Fruit fly (Drosophila melanogaster) whole organism, prepupa: ENCODE measurements around the gene ClpP.

Source experiments
- CG10669 ChIP-seq: fragments of 200-800 bp; sonication (Bioruptor generic); optimal IDR thresholded peaks from 3 replicates; lab custom pipeline; 2018; ENCODE audit warnings: missing biosample characterization, mild to moderate bottlenecking, missing genetic modification characterization, moderate library complexity
- CG1621 ChIP-seq: fragments of 200-800 bp; sonication (Bioruptor generic); optimal IDR thresholded peaks from 3 replicates; lab custom pipeline; 2018; ENCODE audit warnings: missing biosample characterization, mild to moderate bottlenecking, missing genetic modification characterization
- CG32006 ChIP-seq: fragments of 200-800 bp; sonication (Bioruptor generic); optimal IDR thresholded peaks from 3 replicates; lab custom pipeline; 2017; ENCODE audit warnings: missing biosample characterization, mild to moderate bottlenecking, missing genetic modification characterization
- CG3919 ChIP-seq: fragments of 200-800 bp; sonication (Bioruptor generic); optimal IDR thresholded peaks from 3 replicates; lab custom pipeline; 2016; ENCODE audit warnings: missing biosample characterization, missing genetic modification characterization
- CG9139 ChIP-seq: fragments of 200-800 bp; sonication (Bioruptor generic); optimal IDR thresholded peaks from 3 replicates; lab custom pipeline; 2017; ENCODE audit warnings: missing biosample characterization, mild to moderate bottlenecking, missing genetic modification characterization
- Eip75B ChIP-seq: fragments of 200-800 bp; sonication (Bioruptor generic); optimal IDR thresholded peaks from 3 replicates; lab custom pipeline; 2016; ENCODE audit warnings: missing biosample characterization, missing genetic modification characterization
- Eip78C ChIP-seq: fragments of 200-800 bp; sonication (Bioruptor generic); peaks from one replicate; lab custom pipeline; 2016; ENCODE audit warnings: missing biosample characterization, missing genetic modification characterization
- Gug ChIP-seq: fragments of 200-800 bp; sonication (Bioruptor generic); IDR thresholded peaks from 2 replicates; pipeline ENCODE4 v1.3.6; 2022; ENCODE audit warnings: missing biosample characterization, missing genetic modification characterization
- Hr4 ChIP-seq: fragments of 200-800 bp; sonication (Bioruptor generic); optimal IDR thresholded peaks from 3 replicates; lab custom pipeline; 2016; ENCODE audit warnings: missing biosample characterization, missing genetic modification characterization
- Lpt ChIP-seq: fragments of 200-800 bp; sonication (Bioruptor generic); optimal IDR thresholded peaks from 3 replicates; lab custom pipeline; 2016; ENCODE audit warnings: missing biosample characterization, missing genetic modification characterization
- OdsH ChIP-seq: fragments of 200-800 bp; sonication (Bioruptor generic); optimal IDR thresholded peaks from 3 replicates; lab custom pipeline; 2016; ENCODE audit warnings: missing biosample characterization, missing genetic modification characterization
- acj6 ChIP-seq: fragments of 200-800 bp; sonication (Bioruptor generic); optimal IDR thresholded peaks from 3 replicates; lab custom pipeline; 2016; ENCODE audit warnings: missing biosample characterization, missing genetic modification characterization
- cyc ChIP-seq: fragments of 200-800 bp; sonication (Bioruptor generic); optimal IDR thresholded peaks from 3 replicates; lab custom pipeline; 2016; ENCODE audit warnings: missing biosample characterization, missing genetic modification characterization
- eg ChIP-seq: fragments of 200-800 bp; sonication (Bioruptor generic); IDR thresholded peaks from 3 replicates; pipeline ENCODE4 v1.3.6; 2022; ENCODE audit warnings: missing biosample characterization, missing genetic modification characterization

DNA sequence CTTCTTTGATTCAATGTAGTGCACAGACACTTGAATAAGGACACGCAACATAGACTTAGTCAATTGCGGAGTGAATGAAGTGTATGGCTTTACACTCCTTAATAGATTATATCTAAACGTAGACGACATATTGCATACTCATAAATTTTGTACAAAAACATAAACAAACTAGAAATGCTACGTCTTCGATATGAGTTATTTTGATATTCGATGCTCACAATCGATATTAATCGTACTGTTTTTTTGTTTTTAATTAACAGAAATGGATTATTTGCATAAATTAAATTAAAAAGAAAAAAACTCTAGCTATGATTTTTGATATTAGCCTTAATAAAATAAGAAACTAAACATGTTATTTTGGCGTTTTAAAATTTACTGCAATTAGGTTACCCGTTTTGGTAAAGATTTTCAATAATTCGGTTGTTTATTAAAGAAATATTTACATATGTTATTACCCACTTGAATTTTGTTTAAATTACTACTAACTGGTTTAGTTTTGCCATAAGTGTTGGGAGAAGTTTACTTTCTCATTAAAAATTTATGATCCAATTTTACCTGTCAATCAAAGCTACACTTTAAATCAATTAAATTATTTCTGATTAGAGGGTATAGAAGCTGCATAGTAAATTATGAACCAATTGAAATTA lies 48.5 kb downstream of the ClpP start, which contains the start of the genes CG17768, LSm-4 and Ir31a:
- TF ChIP-seq Gug (GFP tag; lab: Robert Waterston, UW) (no peak), eg (no peak), CG1621 (tag; lab: Kevin White, UChicago) (no peak), cyc (no peak), Lpt (no peak), CG3919 (no peak), Eip75B (no peak), CG32006 (no peak), CG9139 (no peak), CG10669 (no peak), Eip78C (GFP tag; lab: Kevin White, UChicago) (peak; percentile 23), Hr4 (no peak), OdsH (GFP tag; lab: Kevin White, UChicago) (no peak), acj6 (GFP tag; lab: Kevin White, UChicago) (no peak)
